Fruit fly (Drosophila melanogaster) whole organism, embryonic: Measurements from ENCODE around the gene CG7101.
A peak's percentile ranks its signal among the peaks of the same experiment; 100 is the strongest.

Experiments used
- Awh ChIP-seq: fragments of 200-800 bp; sonication (Bioruptor generic); IDR thresholded peaks from 2 replicates; pipeline ENCODE4, ENCODE4 v1.3.6; 2022; ENCODE audit warnings: missing biosample characterization, missing genetic modification characterization
- B-H1 ChIP-seq: fragments of 200-800 bp; sonication (Bioruptor generic); IDR thresholded peaks from 3 replicates; pipeline ENCODE4 v1.3.6; 2022; ENCODE audit warnings: missing biosample characterization, missing genetic modification characterization
- BtbVII ChIP-seq: fragments of 200-800 bp; sonication (Bioruptor generic); optimal IDR thresholded peaks from 3 replicates; lab custom pipeline; 2017; ENCODE audit warnings: missing biosample characterization, mild to moderate bottlenecking, missing genetic modification characterization
- CG17361 ChIP-seq: fragments of 200-800 bp; sonication (Bioruptor generic); IDR thresholded peaks from 3 replicates; pipeline ENCODE4 v1.3.6; 2022; ENCODE audit warnings: missing biosample characterization, missing genetic modification characterization
- CG18262 ChIP-seq: fragments of 200-800 bp; optimal IDR thresholded peaks from 3 replicates; lab custom pipeline; 2019; ENCODE audit warnings: missing biosample characterization, mild to moderate bottlenecking, missing genetic modification characterization, moderate library complexity
- CG30403 ChIP-seq: fragments of 200-800 bp; sonication (Bioruptor generic); optimal IDR thresholded peaks from 3 replicates; lab custom pipeline; 2016; ENCODE audit warnings: missing biosample characterization, missing genetic modification characterization
- CG32532 ChIP-seq: fragments of 200-800 bp; sonication (Bioruptor generic); IDR thresholded peaks from 2 replicates; pipeline ENCODE4 v1.3.6; 2022; ENCODE audit warnings: missing biosample characterization, missing genetic modification characterization
- CG33213 ChIP-seq: fragments of 200-800 bp; sonication (Bioruptor generic); optimal IDR thresholded peaks from 3 replicates; lab custom pipeline; 2016; ENCODE audit warnings: missing biosample characterization, missing genetic modification characterization
- CG8089 ChIP-seq: fragments of 200-800 bp; sonication (Bioruptor generic); optimal IDR thresholded peaks from 3 replicates; lab custom pipeline; 2016; ENCODE audit warnings: missing biosample characterization, missing genetic modification characterization
- CG8944 ChIP-seq: fragments of 200-800 bp; sonication (Bioruptor generic); optimal IDR thresholded peaks from 3 replicates; lab custom pipeline; 2016; ENCODE audit warnings: missing biosample characterization, missing genetic modification characterization
- Chrac-16 ChIP-seq: fragments of 200-800 bp; sonication (Bioruptor generic); optimal IDR thresholded peaks from 3 replicates; lab custom pipeline; 2016; ENCODE audit warnings: missing biosample characterization, missing genetic modification characterization
- Mrtf ChIP-seq: fragments of 200-800 bp; sonication (Bioruptor generic); IDR thresholded peaks from 3 replicates; pipeline ENCODE4 v1.3.6; 2022; ENCODE audit warnings: missing biosample characterization, missing genetic modification characterization
- NK7.1 ChIP-seq: fragments of 200-800 bp; sonication (Bioruptor generic); optimal IDR thresholded peaks from 3 replicates; lab custom pipeline; 2016; ENCODE audit warnings: missing biosample characterization, missing genetic modification characterization
- dpn ChIP-seq, 2 experiments: fragments of 200-800 bp; sonication (Bioruptor generic); optimal IDR thresholded peaks; 3 replicates each; lab custom pipeline; 2016; ENCODE audit warnings: missing biosample characterization in 2 of 2, missing genetic modification characterization in 2 of 2
- fd96Cb ChIP-seq: fragments of 200-800 bp; sonication (Bioruptor generic); optimal IDR thresholded peaks from 2 replicates; lab custom pipeline; 2018; ENCODE audit warnings: missing biosample characterization, mild to moderate bottlenecking, missing genetic modification characterization, moderate library complexity
- grau ChIP-seq: fragments of 200-800 bp; optimal IDR thresholded peaks from 3 replicates; lab custom pipeline; 2019; ENCODE audit warnings: missing biosample characterization, mild to moderate bottlenecking, missing genetic modification characterization, moderate library complexity
- ind ChIP-seq: fragments of 200-800 bp; sonication (Bioruptor generic); optimal IDR thresholded peaks from 3 replicates; lab custom pipeline; 2016; ENCODE audit warnings: missing biosample characterization, missing genetic modification characterization
- otp ChIP-seq: fragments of 200-800 bp; sonication (Bioruptor generic); IDR thresholded peaks from 3 replicates; pipeline ENCODE4, ENCODE4 v1.3.6; 2022; ENCODE audit warnings: missing biosample characterization, missing genetic modification characterization
- p53 ChIP-seq: fragments of 200-800 bp; sonication (Bioruptor generic); optimal IDR thresholded peaks from 2 replicates; lab custom pipeline; 2016; ENCODE audit warnings: missing biosample characterization, missing genetic modification characterization
- sqz ChIP-seq: fragments of 200-800 bp; sonication (Bioruptor generic); optimal IDR thresholded peaks from 3 replicates; lab custom pipeline; 2018; ENCODE audit warnings: missing biosample characterization, mild to moderate bottlenecking, missing genetic modification characterization
- ssp ChIP-seq: fragments of 200-800 bp; sonication (Bioruptor generic); IDR thresholded peaks from 2 replicates; pipeline ENCODE4 v1.3.6; 2022; ENCODE audit warnings: missing biosample characterization, missing genetic modification characterization
- toy ChIP-seq: fragments of 200-800 bp; sonication (Bioruptor generic); IDR thresholded peaks from 2 replicates; pipeline ENCODE4 v1.3.6; 2022; ENCODE audit warnings: missing biosample characterization, missing genetic modification characterization

The CG7101 gene

dm6 chrX:18869489-18870132 is 39.2 kb downstream of the CG7101 start (continued):
- TF ChIP-seq otp (GFP tag; lab: Robert Waterston, UW) (0 out of 3 replicates have a peak, but pooled peaks have one; percentile 41), toy (no peak), p53 (GFP tag; lab: Kevin White, UChicago) (no peak), Awh (GFP tag; lab: Robert Waterston, UW) (peak; percentile 49; the same call in 1 of the 2 replicates), Mrtf (GFP tag; lab: Robert Waterston, UW) (no peak), grau (no peak), CG17361 (peak; percentile 51; the same call in 2 of the 3 replicates), CG8089 (GFP tag; lab: Kevin White, UChicago) (peak; percentile 4), B-H1 (GFP tag; lab: Robert Waterston, UW) (peak; percentile 41; the same call in 1 of the 3 replicates), fd96Cb (tag; lab: Kevin White, UChicago) (peak; percentile 50), CG32532 (peak; percentile 71), CG8944 (peak; percentile 7), CG30403 (GFP tag; lab: Kevin White, UChicago) (peak; percentile 46), CG18262 (tag; lab: Kevin White, UChicago) (peak; percentile 27), ind (peak; percentile 68), CG33213 (GFP tag; lab: Kevin White, UChicago) (no peak), ssp (0 out of 2 replicates have a peak, but pooled peaks have one; percentile 28), sqz (GFP tag; lab: Kevin White, UChicago) (peak; percentile 23), NK7.1 (GFP tag; lab: Kevin White, UChicago) (peak; percentile 9), dpn (GFP tag; optimal IDR thresholded peaks at IDR 0.05; lab: Kevin White, UChicago) (peak; percentile 33 to 56), Chrac-16 (GFP tag; lab: Kevin White, UChicago) (peak; percentile 17), BtbVII (GFP tag; lab: Kevin White, UChicago) (peak; percentile 37)
- TF ChIP-seq, all 482 proteins: peak for 190
